Fruit fly (Drosophila melanogaster): ENCODE measurements around the gene mldr.

DNA sequence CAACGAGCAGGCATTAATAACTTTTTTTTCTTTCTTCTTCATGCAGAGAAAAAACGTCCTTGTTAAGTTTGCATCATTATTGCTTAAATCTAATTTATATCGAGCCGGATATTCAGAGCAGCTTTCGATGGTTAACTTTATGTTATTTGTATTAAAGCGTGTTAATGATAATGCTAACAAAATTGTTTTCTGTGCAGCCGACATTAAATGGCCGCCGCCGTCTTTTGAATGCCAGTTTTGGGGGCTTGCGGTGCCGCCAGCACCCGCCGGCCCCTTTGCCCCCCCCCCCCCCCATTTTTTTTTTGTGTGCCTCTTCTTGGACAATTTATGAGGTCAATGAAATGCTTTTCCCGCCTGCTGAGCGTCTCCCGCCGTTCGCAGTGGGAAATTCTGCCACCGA is 20.4 kb downstream of the mldr start:
- TF ChIP-seq CG7045 (GFP tag; optimal IDR thresholded peaks at IDR 0.05) (no peak), CG5204 (GFP tag; optimal IDR thresholded peaks at IDR 0.05) (no peak), cic (GFP tag; optimal IDR thresholded peaks at IDR 0.05) (no peak), Mnt (GFP tag; optimal IDR thresholded peaks at IDR 0.05) (no peak), CG1620 (GFP tag; optimal IDR thresholded peaks at IDR 0.05) (no peak), cnc (optimal IDR thresholded peaks at IDR 0.05) (no peak), CG33017 (tag; optimal IDR thresholded peaks at IDR 0.05) (no peak), Hr96 (GFP tag; optimal IDR thresholded peaks at IDR 0.05) (no peak), tj (GFP tag; optimal IDR thresholded peaks at IDR 0.05) (no peak)

Measured in whole organism, adult.